Fruit fly (Drosophila melanogaster): ENCODE data around the gene MED19.

- TF ChIP-seq rn (GFP tag; IDR thresholded peaks at IDR 0.05) (no peak), CG15710 (tag; optimal IDR thresholded peaks at IDR 0.05) (no peak), D1 (tag; optimal IDR thresholded peaks at IDR 0.05) (peak; percentile 53), EcR (GFP tag; optimal IDR thresholded peaks at IDR 0.05) (no peak), Snoo (tag; optimal IDR thresholded peaks at IDR 0.05) (no peak), fd96Ca (GFP tag; IDR thresholded peaks at IDR 0.05) (no peak), CG12605 (GFP tag; IDR thresholded peaks at IDR 0.05) (no peak)
Measured at dm6 chr3L:17849517-17849916, 3.2 kb upstream of the MED19 start, which contains the start of gene TrpRS-m.

All from whole organism, pupa.